Worm (Caenorhabditis elegans) whole organism, L4/young adult: ENCODE results near the gene gpd-4.

ENCODE experiments used
- W03F9.2 ChIP-seq: fragments of 150-350 bp; optimal IDR thresholded peaks from 2 replicates; lab custom pipeline; 2014; ENCODE audit warnings: missing biosample characterization, missing genetic modification characterization
- dao-5 ChIP-seq: sonication (generic microtip); optimal IDR thresholded peaks from 2 replicates; lab custom pipeline; 2016; ENCODE audit warnings: missing genotype, missing genetic modification characterization, moderate library complexity, missing compliant biosample characterization
- him-1 ChIP-seq: sonication (generic microtip); optimal IDR thresholded peaks from 2 replicates; lab custom pipeline; 2016; ENCODE audit warnings: missing genotype, missing genetic modification reagents, missing genetic modification characterization, missing compliant biosample characterization

DNA sequence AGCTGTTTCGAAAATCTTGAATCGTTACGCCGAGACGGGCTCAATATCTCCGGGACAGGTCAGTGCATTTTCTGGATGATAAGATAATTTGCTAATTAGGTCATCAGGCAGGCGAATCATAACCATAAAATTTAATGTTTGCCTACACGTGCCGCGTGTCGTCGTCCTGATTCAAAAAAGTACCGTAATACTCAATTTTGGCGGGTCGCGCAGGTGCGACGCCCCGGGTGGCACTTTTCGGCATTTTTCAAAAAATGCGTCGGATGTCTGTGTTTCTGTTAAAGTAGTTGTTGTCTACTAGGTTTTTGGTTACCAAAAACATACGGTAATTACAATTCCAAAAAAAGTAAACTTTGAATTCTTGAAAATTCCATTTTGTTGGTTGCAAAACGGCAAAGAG lies 23.6 kb upstream of the gpd-4 start:
- TF ChIP-seq him-1 (tag; lab: Kevin White, UChicago) = no peak
- TF ChIP-seq W03F9.2 (tag; lab: Kevin White, UChicago) = no peak
- no peak for TF ChIP-seq dao-5
